Worm (Caenorhabditis elegans): ENCODE measurements around the gene mig-39.

DNA sequence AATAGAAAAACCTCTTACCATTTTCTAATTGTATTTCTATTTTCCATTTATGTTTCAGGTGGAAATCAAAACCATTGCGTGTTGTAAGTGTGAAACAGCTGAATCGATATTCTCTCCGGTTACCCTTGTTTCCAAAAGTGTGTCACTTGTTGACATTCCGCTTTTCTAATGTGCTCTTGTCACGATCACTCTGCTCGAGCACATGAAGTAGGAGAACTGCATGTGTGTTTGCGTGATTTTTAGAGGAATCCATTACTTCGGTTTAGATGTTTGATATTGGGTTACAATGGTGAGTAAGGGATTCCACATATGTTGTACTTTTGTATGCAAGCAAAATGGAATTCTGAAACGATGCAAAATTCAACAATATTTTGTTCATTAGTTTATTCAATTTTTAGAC is 16.3 kb upstream of the mig-39 start:
- TF ChIP-seq unc-62 (GFP tag; optimal IDR thresholded peaks at IDR 0.05): no peak
- TF ChIP-seq let-607 (tag; optimal IDR thresholded peaks at IDR 0.05): no peak
- no peak for TF ChIP-seq sdz-38 (tag; optimal IDR thresholded peaks at IDR 0.05)
